Fruit fly (Drosophila melanogaster) S2 (cell line): Measurements from ENCODE around the gene CG43165.

Experiments
- CG8478 ChIP-seq: fragments of >200 bp; optimal IDR thresholded peaks from 2 replicates; lab custom pipeline; 2018
- CTCF ChIP-seq, 2 experiments: fragments of >200 bp; optimal IDR thresholded peaks; 2 replicates each; lab custom pipeline; 2018

dm6 chr2L:3713545-3714156, 18.8 kb upstream of the CG43165 start:
- no peak for TF ChIP-seq CG8478 (lab: Kevin White, UChicago)
- no peak for TF ChIP-seq CTCF (optimal IDR thresholded peaks at IDR 0.05; lab: Kevin White, UChicago)
